Worm (Caenorhabditis elegans): ENCODE measurements around the gene lys-10.
"Not testable (repeated sequence)": the region's sequence is repeated elsewhere in the genome, so short reads cannot be mapped to it uniquely, and the experiment has no call there.

The lys-10 gene

ce11 chrIV:8348073-8348472 lies 15.4 kb downstream of the lys-10 start, which contains the start of gene F17E9.4:
TSS of gene F17E9.4 (plus strand) at chrIV:8348373.
- TF ChIP-seq unc-39 (tag; optimal IDR thresholded peaks at IDR 0.05) (no peak), ceh-83 (GFP tag; optimal IDR thresholded peaks at IDR 0.05) (no peak), lin-32 (GFP tag; optimal IDR thresholded peaks at IDR 0.05) (no peak), mep-1 (tag; optimal IDR thresholded peaks at IDR 0.05) (no peak), elt-3 (tag; optimal IDR thresholded peaks at IDR 0.05) (no peak), elt-1 (tag; optimal IDR thresholded peaks at IDR 0.05; ENCODE audit: borderline replicate concordance, insufficient read depth) (no peak), drap-1 (GFP tag; optimal IDR thresholded peaks at IDR 0.05) (no peak), bed-3 (GFP tag; optimal IDR thresholded peaks at IDR 0.05) (no peak), nhr-12 (tag; optimal IDR thresholded peaks at IDR 0.05) (no peak), mls-2 (tag; optimal IDR thresholded peaks at IDR 0.05) (no peak), sptf-1 (tag; optimal IDR thresholded peaks at IDR 0.05) (no peak), ceh-43 (GFP tag; optimal IDR thresholded peaks at IDR 0.05) (no peak), ceh-39 (tag; optimal IDR thresholded peaks at IDR 0.05) (no peak), nhr-237 (tag; optimal IDR thresholded peaks at IDR 0.05) (no peak), sem-2 (GFP tag; optimal IDR thresholded peaks at IDR 0.05) (no peak)

- TF ChIP-seq nhr-76 (tag; optimal IDR thresholded peaks at IDR 0.05); bed-3 (GFP tag; optimal IDR thresholded peaks at IDR 0.05); nhr-2 (tag; optimal IDR thresholded peaks at IDR 0.05): not testable (repeated sequence)
These were observed 19.4 kb downstream of the lys-10 start, which contains the start of gene F17E9.16 for ce11 chrIV:8352036-8352435. TSS of gene F17E9.16 (plus strand) at chrIV:8352336.

- TF ChIP-seq bed-3 (GFP tag; optimal IDR thresholded peaks at IDR 0.05) (no peak), elt-3 (tag; optimal IDR thresholded peaks at IDR 0.05) (no peak), mep-1 (tag; optimal IDR thresholded peaks at IDR 0.05) (no peak), lsy-2 (tag; optimal IDR thresholded peaks at IDR 0.05) (no peak)
These were observed 21.9 kb downstream of the lys-10 start, which contains the start of gene F17E9.3 for ce11 chrIV:8354572-8354971. TSS of gene F17E9.3 (plus strand) at chrIV:8354872.

- TF ChIP-seq mls-2 (tag; optimal IDR thresholded peaks at IDR 0.05): no peak
- TF ChIP-seq unc-62 (GFP tag; optimal IDR thresholded peaks at IDR 0.05): no peak
- TF ChIP-seq unc-120 (tag; optimal IDR thresholded peaks at IDR 0.05; ENCODE audit: poor library complexity, severe bottlenecking): no peak
- TF ChIP-seq elt-3 (tag; optimal IDR thresholded peaks at IDR 0.05): no peak
- TF ChIP-seq drap-1 (GFP tag; optimal IDR thresholded peaks at IDR 0.05): no peak
- TF ChIP-seq lin-32 (GFP tag; optimal IDR thresholded peaks at IDR 0.05): no peak
- TF ChIP-seq ceh-83 (GFP tag; optimal IDR thresholded peaks at IDR 0.05): no peak
- no peak for TF ChIP-seq mep-1 (tag; optimal IDR thresholded peaks at IDR 0.05)
- no peak for TF ChIP-seq nhr-76 (tag; optimal IDR thresholded peaks at IDR 0.05)
- TF ChIP-seq nhr-12 (tag; optimal IDR thresholded peaks at IDR 0.05): no peak
- no peak for TF ChIP-seq ztf-11 (tag; optimal IDR thresholded peaks at IDR 0.05)
- no peak for TF ChIP-seq sptf-1 (tag; optimal IDR thresholded peaks at IDR 0.05)
- TF ChIP-seq M03D4.4 (tag; optimal IDR thresholded peaks at IDR 0.05): no peak
- TF ChIP-seq cnd-1 (tag; optimal IDR thresholded peaks at IDR 0.05): no peak
- TF ChIP-seq mab-5 (tag; optimal IDR thresholded peaks at IDR 0.05): no peak
- no peak for TF ChIP-seq hlh-1 (tag; optimal IDR thresholded peaks at IDR 0.05)
- no peak for TF ChIP-seq lsy-2 (tag; optimal IDR thresholded peaks at IDR 0.05)
These were observed 23.0 kb downstream of the lys-10 start, which contains the start of the genes F17E9.2 and col-116 for ce11 chrIV:8355592-8355991. TSS of gene F17E9.2 (plus strand) at chrIV:8355892. TSS of gene col-116 (plus strand) at chrIV:8355906.

ce11 chrIV:8357299-8357698 lies 24.7 kb downstream of the lys-10 start:
- no peak for TF ChIP-seq cnd-1 (tag; optimal IDR thresholded peaks at IDR 0.05)
- no peak for TF ChIP-seq drap-1 (GFP tag; optimal IDR thresholded peaks at IDR 0.05)
- TF ChIP-seq mep-1 (tag; optimal IDR thresholded peaks at IDR 0.05): no peak
- TF ChIP-seq hlh-1 (tag; optimal IDR thresholded peaks at IDR 0.05): no peak

- TF ChIP-seq sptf-1 (tag; optimal IDR thresholded peaks at IDR 0.05) (no peak), pha-4 (tag; optimal IDR thresholded peaks at IDR 0.05) (no peak), unc-39 (tag; optimal IDR thresholded peaks at IDR 0.05) (no peak)
These were observed 25.9 kb downstream of the lys-10 start, which contains the start of gene D2096.13 for ce11 chrIV:8358492-8358891. TSS of gene D2096.13 (minus strand) at chrIV:8358592.

All from whole organism, mixed stage, embryonic.